Fruit fly (Drosophila melanogaster) whole organism, adult: ENCODE measurements around the gene Cpr67Fb.
A peak's percentile ranks its signal among the peaks of the same experiment; 100 is the strongest.

Experiments used
- CG11617 ChIP-seq: fragments of 200-800 bp; sonication (Bioruptor generic); optimal IDR thresholded peaks from 2 replicates; lab custom pipeline; 2017; ENCODE audit warnings: mild to moderate bottlenecking, missing biosample characterization, missing genetic modification reagents, missing genetic modification characterization
- CG12768 ChIP-seq: fragments of 200-800 bp; sonication (Bioruptor generic); optimal IDR thresholded peaks from 2 replicates; lab custom pipeline; 2017; ENCODE audit warnings: missing biosample characterization, missing genetic modification characterization, mild to moderate bottlenecking, moderate library complexity, missing genetic modification reagents
- CG14711 ChIP-seq: fragments of 200-800 bp; sonication (Bioruptor generic); optimal IDR thresholded peaks from 2 replicates; lab custom pipeline; 2018; ENCODE audit warnings: missing biosample characterization, mild to moderate bottlenecking, missing genetic modification characterization, moderate library complexity
- CG1620 ChIP-seq: fragments of 200-800 bp; sonication (Bioruptor generic); optimal IDR thresholded peaks from 2 replicates; lab custom pipeline; 2016; ENCODE audit warnings: missing biosample characterization, missing genetic modification characterization
- CG33017 ChIP-seq: fragments of 200-800 bp; sonication (Bioruptor generic); optimal IDR thresholded peaks from 2 replicates; lab custom pipeline; 2018; ENCODE audit warnings: missing biosample characterization, mild to moderate bottlenecking, missing genetic modification characterization, moderate library complexity
- CG5204 ChIP-seq: fragments of 200-800 bp; sonication (Bioruptor generic); optimal IDR thresholded peaks from 2 replicates; lab custom pipeline; 2016; ENCODE audit warnings: missing biosample characterization, missing genetic modification characterization
- CG7045 ChIP-seq: fragments of 200-800 bp; sonication (Bioruptor generic); optimal IDR thresholded peaks from 2 replicates; lab custom pipeline; 2017; ENCODE audit warnings: missing biosample characterization, mild to moderate bottlenecking, missing genetic modification characterization
- CG7101 ChIP-seq: fragments of 200-800 bp; sonication (Bioruptor generic); optimal IDR thresholded peaks from 2 replicates; lab custom pipeline; 2018; ENCODE audit warnings: missing biosample characterization, mild to moderate bottlenecking, missing genetic modification characterization, moderate library complexity
- Clk ChIP-seq: fragments of 200-800 bp; sonication (Bioruptor generic); optimal IDR thresholded peaks from 2 replicates; lab custom pipeline; 2017; ENCODE audit warnings: missing biosample characterization, missing genetic modification characterization
- Crg-1 ChIP-seq: fragments of 200-800 bp; sonication (Bioruptor generic); optimal IDR thresholded peaks from 2 replicates; lab custom pipeline; 2016; ENCODE audit warnings: missing biosample characterization, missing genetic modification characterization
- Hr96 ChIP-seq: fragments of 200-800 bp; sonication (Bioruptor generic); optimal IDR thresholded peaks from 2 replicates; lab custom pipeline; 2016; ENCODE audit warnings: missing biosample characterization, missing genetic modification characterization
- Mnt ChIP-seq: fragments of 200-800 bp; sonication (Bioruptor generic); optimal IDR thresholded peaks from 2 replicates; lab custom pipeline; 2016; ENCODE audit warnings: missing biosample characterization, mild to moderate bottlenecking, missing genetic modification characterization
- bab1 ChIP-seq: fragments of 200-800 bp; sonication (Bioruptor generic); optimal IDR thresholded peaks from 3 replicates; lab custom pipeline; 2019; ENCODE audit warnings: missing biosample characterization, mild to moderate bottlenecking, missing genetic modification characterization, moderate library complexity
- cic ChIP-seq: fragments of 200-800 bp; sonication (Bioruptor generic); optimal IDR thresholded peaks from 2 replicates; lab custom pipeline; 2017; ENCODE audit warnings: missing biosample characterization, mild to moderate bottlenecking, missing genetic modification characterization, moderate library complexity
- cnc ChIP-seq, 2 experiments: fragments of >200 bp; optimal IDR thresholded peaks; 2 replicates each; lab custom pipeline; 2017
- kay ChIP-seq: fragments of 200-800 bp; sonication (Bioruptor generic); peaks from one replicate; lab custom pipeline; 2016; ENCODE audit warnings: missing biosample characterization, missing genetic modification characterization, borderline replicate concordance
- ovo ChIP-seq: fragments of 200-800 bp; sonication (Bioruptor generic); optimal IDR thresholded peaks from 2 replicates; lab custom pipeline; 2016; ENCODE audit warnings: missing biosample characterization, missing genetic modification characterization
- pad ChIP-seq: fragments of 200-800 bp; sonication (Bioruptor generic); optimal IDR thresholded peaks from 3 replicates; lab custom pipeline; 2017; ENCODE audit warnings: missing biosample characterization, missing genetic modification characterization, mild to moderate bottlenecking, moderate library complexity, missing genetic modification reagents
- tj ChIP-seq: fragments of 200-800 bp; sonication (Bioruptor generic); optimal IDR thresholded peaks from 3 replicates; lab custom pipeline; 2017; ENCODE audit warnings: missing biosample characterization, mild to moderate bottlenecking, missing genetic modification characterization, moderate library complexity
- toe ChIP-seq: fragments of 200-800 bp; sonication (Bioruptor generic); optimal IDR thresholded peaks from 2 replicates; lab custom pipeline; 2016; ENCODE audit warnings: missing biosample characterization, missing genetic modification characterization

Gene Cpr67Fb

dm6 chr3L:10894159-10894558 lies at the start of gene Cpr67Fb:
Gene Cpr67Fb (plus strand): TSS chr3L:10894173.
- TF ChIP-seq tj (GFP tag; lab: Kevin White, UChicago) (no peak), CG7045 (no peak), Mnt (GFP tag; lab: Kevin White, UChicago) (no peak), CG7101 (tag; lab: Kevin White, UChicago) (no peak), CG12768 (GFP tag; lab: Kevin White, UChicago) (no peak), kay (GFP tag; lab: Kevin White, UChicago) (no peak), bab1 (GFP tag; lab: Kevin White, UChicago) (no peak), Hr96 (no peak), Clk (no peak), CG5204 (GFP tag; lab: Kevin White, UChicago) (no peak), cic (GFP tag; lab: Kevin White, UChicago) (no peak), Crg-1 (GFP tag; lab: Kevin White, UChicago) (no peak)

- TF ChIP-seq CG1620 (GFP tag; lab: Kevin White, UChicago) (no peak), CG14711 (tag; lab: Kevin White, UChicago) (no peak), toe (GFP tag; lab: Kevin White, UChicago) (no peak), CG7101 (tag; lab: Kevin White, UChicago) (no peak)
Observed at dm6 chr3L:10844548-10845530, 49.1 kb upstream of the Cpr67Fb start.

dm6 chr3L:10845758-10846157 lies 48.2 kb upstream of the Cpr67Fb start:
- no peak for TF ChIP-seq pad (GFP tag; lab: Kevin White, UChicago)
- TF ChIP-seq Crg-1 (GFP tag; lab: Kevin White, UChicago): no peak
- no peak for TF ChIP-seq bab1 (GFP tag; lab: Kevin White, UChicago)
- no peak for TF ChIP-seq CG14711 (tag; lab: Kevin White, UChicago)
- TF ChIP-seq ovo (GFP tag; lab: Kevin White, UChicago): no peak
- no peak for TF ChIP-seq CG7045

- TF ChIP-seq toe (GFP tag; lab: Kevin White, UChicago): no peak
Observed at dm6 chr3L:10847790-10848492, 46.0 kb upstream of the Cpr67Fb start.

- TF ChIP-seq CG1620 (GFP tag; lab: Kevin White, UChicago): no peak
- TF ChIP-seq bab1 (GFP tag; lab: Kevin White, UChicago): no peak
- TF ChIP-seq tj (GFP tag; lab: Kevin White, UChicago): peak; percentile 1
Observed at dm6 chr3L:10848712-10849377, 45.1 kb upstream of the Cpr67Fb start.

dm6 chr3L:10849620-10850302 lies 44.2 kb upstream of the Cpr67Fb start:
- no peak for TF ChIP-seq CG5204 (GFP tag; lab: Kevin White, UChicago)
- no peak for TF ChIP-seq kay (GFP tag; lab: Kevin White, UChicago)
- no peak for TF ChIP-seq CG12768 (GFP tag; lab: Kevin White, UChicago)
- TF ChIP-seq CG33017: no peak
- TF ChIP-seq ovo (GFP tag; lab: Kevin White, UChicago): no peak
- TF ChIP-seq cnc (optimal IDR thresholded peaks at IDR 0.05; lab: Kevin White, UChicago): no peak
- TF ChIP-seq CG14711 (tag; lab: Kevin White, UChicago): no peak
- TF ChIP-seq CG1620 (GFP tag; lab: Kevin White, UChicago): no peak
- no peak for TF ChIP-seq tj (GFP tag; lab: Kevin White, UChicago)
- no peak for TF ChIP-seq Mnt (GFP tag; lab: Kevin White, UChicago)
- TF ChIP-seq CG11617 (GFP tag; lab: Kevin White, UChicago): no peak
- TF ChIP-seq Crg-1 (GFP tag; lab: Kevin White, UChicago): no peak
- TF ChIP-seq CG7101 (tag; lab: Kevin White, UChicago): no peak
- no peak for TF ChIP-seq CG7045
- TF ChIP-seq pad (GFP tag; lab: Kevin White, UChicago): no peak
- no peak for TF ChIP-seq Clk
- no peak for TF ChIP-seq toe (GFP tag; lab: Kevin White, UChicago)
- TF ChIP-seq bab1 (GFP tag; lab: Kevin White, UChicago): no peak
